Worm (Caenorhabditis elegans) whole organism, early embryonic: Measurements from ENCODE around the gene T26C12.3.

Experiments
- B0310.2 ChIP-seq: sonication (generic microtip); optimal IDR thresholded peaks from 2 replicates; lab custom pipeline; 2016; ENCODE audit warnings: mild to moderate bottlenecking, missing genetic modification characterization, missing compliant biosample characterization
- aly-1 ChIP-seq: sonication (generic microtip); optimal IDR thresholded peaks from 2 replicates; lab custom pipeline; 2016; ENCODE audit warnings: missing genetic modification characterization, missing compliant biosample characterization
- ama-1 ChIP-seq: fragments of 150-350 bp; optimal IDR thresholded peaks from 2 replicates; lab custom pipeline; 2014
- hmbx-1 ChIP-seq: sonication (generic microtip); optimal IDR thresholded peaks from 2 replicates; lab custom pipeline; 2016; ENCODE audit warnings: mild to moderate bottlenecking, missing genetic modification characterization, missing compliant biosample characterization
- hmg-4 ChIP-seq: fragments of 200-800 bp; sonication (Bioruptor generic); optimal IDR thresholded peaks from 2 replicates; lab custom pipeline; 2018; ENCODE audit warnings: mild to moderate bottlenecking, missing genetic modification characterization, missing compliant biosample characterization
- hnd-1 ChIP-seq: sonication (generic microtip); optimal IDR thresholded peaks from 2 replicates; lab custom pipeline; 2016; ENCODE audit warnings: missing genetic modification characterization, missing compliant biosample characterization
- scrt-1 ChIP-seq: fragments of 200-800 bp; sonication (Bioruptor generic); IDR thresholded peaks from 2 replicates; pipeline ENCODE4 v1.3.6; 2022; ENCODE audit warnings: missing genetic modification characterization, missing compliant biosample characterization
- sea-1 ChIP-seq: fragments of 200-800 bp; sonication (Bioruptor generic); conservative IDR thresholded peaks from 2 replicates; pipeline ENCODE4 v1.3.6; 2022; ENCODE audit warnings: missing genetic modification characterization, missing compliant biosample characterization
- tbx-11 ChIP-seq: fragments of 200-800 bp; sonication (Bioruptor generic); IDR thresholded peaks from 2 replicates; pipeline ENCODE4 v1.3.6; 2022; ENCODE audit warnings: missing genetic modification characterization, missing compliant biosample characterization
- tra-4 ChIP-seq: sonication (generic microtip); optimal IDR thresholded peaks from 2 replicates; lab custom pipeline; 2017; ENCODE audit warnings: missing genetic modification characterization, missing compliant biosample characterization

- TF ChIP-seq hnd-1 (tag; lab: Kevin White, UChicago): no peak
- no peak for TF ChIP-seq ama-1
- no peak for TF ChIP-seq hmbx-1 (tag; lab: Kevin White, UChicago)
- no peak for TF ChIP-seq tra-4 (tag; lab: Kevin White, UChicago)
- no peak for TF ChIP-seq sea-1 (GFP tag; lab: Robert Waterston, UW)
- TF ChIP-seq aly-1 (tag; lab: Kevin White, UChicago): no peak
- no peak for TF ChIP-seq scrt-1 (GFP tag; lab: Robert Waterston, UW)
- TF ChIP-seq B0310.2: no peak
- TF ChIP-seq hmg-4 (GFP tag; lab: Kevin White, UChicago): no peak
- no peak for TF ChIP-seq tbx-11 (GFP tag; lab: Robert Waterston, UW)
These were observed 35.7 kb upstream of the T26C12.3 start for ce11 chrIV:3308885-3309284.
